Worm (Caenorhabditis elegans) whole organism, young adult: ENCODE data around the gene C25D7.9.

Source experiments
- B0261.1 ChIP-seq: sonication (generic microtip); optimal IDR thresholded peaks from 2 replicates; lab custom pipeline; 2016; ENCODE audit warnings: mild to moderate bottlenecking, missing genetic modification characterization, moderate library complexity, missing compliant biosample characterization
- B0336.3 ChIP-seq: fragments of 200-800 bp; sonication (Bioruptor generic); IDR thresholded peaks from 2 replicates; pipeline ENCODE4 v1.3.6; 2022; ENCODE audit warnings: missing genetic modification characterization, missing compliant biosample characterization
- F22D6.2 ChIP-seq: sonication (generic microtip); optimal IDR thresholded peaks from 2 replicates; lab custom pipeline; 2016; ENCODE audit warnings: mild to moderate bottlenecking, missing genetic modification characterization, missing compliant biosample characterization
- F33H1.4 ChIP-seq: fragments of 200-800 bp; sonication (Bioruptor generic); IDR thresholded peaks from 2 replicates; pipeline ENCODE4 v1.3.6; 2022; ENCODE audit warnings: missing genetic modification reagents, missing genetic modification characterization, missing compliant biosample characterization
- F37B4.10 ChIP-seq: fragments of 200-800 bp; sonication (Bioruptor generic); IDR thresholded peaks from 2 replicates; pipeline ENCODE4 v1.3.6; 2022; ENCODE audit warnings: missing genetic modification characterization, missing compliant biosample characterization
- F57C9.4 ChIP-seq: sonication (generic microtip); optimal IDR thresholded peaks from 2 replicates; lab custom pipeline; 2017; ENCODE audit warnings: mild to moderate bottlenecking, missing genetic modification characterization, missing compliant biosample characterization
- K12H6.12 ChIP-seq: fragments of 200-800 bp; sonication (Bioruptor generic); optimal IDR thresholded peaks from 2 replicates; lab custom pipeline; 2018; ENCODE audit warnings: mild to moderate bottlenecking, missing genetic modification characterization, missing compliant biosample characterization
- T26A5.8 ChIP-seq: sonication (generic microtip); optimal IDR thresholded peaks from 2 replicates; lab custom pipeline; 2016; ENCODE audit warnings: missing genetic modification characterization, missing compliant biosample characterization
- Y53G8AR.9 ChIP-seq: fragments of 200-800 bp; sonication (Bioruptor generic); conservative IDR thresholded peaks from 2 replicates; pipeline ENCODE4 v1.3.6; 2022; ENCODE audit warnings: missing genetic modification reagents, missing genetic modification characterization, missing compliant biosample characterization
- Y67H2A.10 ChIP-seq: fragments of 200-800 bp; sonication (Bioruptor generic); conservative IDR thresholded peaks from 2 replicates; pipeline ENCODE4 v1.3.6; 2022; ENCODE audit warnings: missing genetic modification reagents, missing genetic modification characterization, missing compliant biosample characterization
- ZK185.1 ChIP-seq: sonication (generic microtip); optimal IDR thresholded peaks from 2 replicates; lab custom pipeline; 2016; ENCODE audit warnings: mild to moderate bottlenecking, missing genetic modification characterization, missing compliant biosample characterization; ENCODE audit not compliant: poor library complexity, severe bottlenecking
- ama-1 ChIP-seq, 3 experiments: fragments of 150-350 bp in 1 of 3; sonication (generic microtip) in 2 of 3; optimal IDR thresholded peaks; 2 replicates each; lab custom pipeline; 2014 to 2018; ENCODE audit warnings: missing biosample characterization in 2 of 3, missing genetic modification characterization in 2 of 3, missing genetic modification reagents in 2 of 3
- aptf-2 ChIP-seq: fragments of 200-800 bp; sonication (Bioruptor generic); conservative IDR thresholded peaks from 2 replicates; pipeline ENCODE4 v1.3.6; 2022; ENCODE audit warnings: missing genetic modification reagents, missing genetic modification characterization, missing compliant biosample characterization
- atf-7 ChIP-seq: sonication (generic microtip); optimal IDR thresholded peaks from 2 replicates; lab custom pipeline; 2017; ENCODE audit warnings: mild to moderate bottlenecking, missing genetic modification characterization, missing compliant biosample characterization
- athp-1 ChIP-seq: sonication (generic microtip); optimal IDR thresholded peaks from 2 replicates; lab custom pipeline; 2017; ENCODE audit warnings: mild to moderate bottlenecking, missing genetic modification characterization, missing compliant biosample characterization
- attf-5 ChIP-seq: fragments of 200-800 bp; sonication (Bioruptor generic); optimal IDR thresholded peaks from 2 replicates; lab custom pipeline; 2018; ENCODE audit warnings: mild to moderate bottlenecking, missing genetic modification characterization, missing compliant biosample characterization
- ceh-100 ChIP-seq: fragments of 200-800 bp; sonication (Bioruptor generic); IDR thresholded peaks from 2 replicates; pipeline ENCODE4 v1.3.6; 2022; ENCODE audit warnings: missing genetic modification reagents, missing genetic modification characterization, missing compliant biosample characterization
- ceh-40 ChIP-seq: fragments of 200-800 bp; sonication (Bioruptor generic); IDR thresholded peaks from 2 replicates; pipeline ENCODE4 v1.3.6; 2022; ENCODE audit warnings: missing genetic modification characterization, missing compliant biosample characterization
- ceh-79 ChIP-seq: sonication (generic microtip); optimal IDR thresholded peaks from 2 replicates; lab custom pipeline; 2017; ENCODE audit warnings: mild to moderate bottlenecking, missing genetic modification characterization, missing compliant biosample characterization
- chd-7 ChIP-seq: sonication (generic microtip); optimal IDR thresholded peaks from 2 replicates; lab custom pipeline; 2016; ENCODE audit warnings: mild to moderate bottlenecking, missing genetic modification characterization, moderate library complexity, missing compliant biosample characterization
- dpff-1 ChIP-seq: sonication (generic microtip); optimal IDR thresholded peaks from 2 replicates; lab custom pipeline; 2017; ENCODE audit warnings: mild to moderate bottlenecking, missing genetic modification characterization, missing compliant biosample characterization
- dpl-1 ChIP-seq: fragments of 150-350 bp; optimal IDR thresholded peaks from 2 replicates; lab custom pipeline; 2014; ENCODE audit warnings: missing biosample characterization, missing genetic modification reagents, missing genetic modification characterization
- hsf-1 ChIP-seq: fragments of 200-800 bp; sonication (Bioruptor generic); IDR thresholded peaks from 2 replicates; pipeline ENCODE4 v1.3.6; 2022; ENCODE audit warnings: missing genetic modification reagents, missing genetic modification characterization, missing compliant biosample characterization
- lin-26 ChIP-seq: fragments of 200-800 bp; sonication (Bioruptor generic); IDR thresholded peaks from 2 replicates; pipeline ENCODE4 v1.3.6; 2022; ENCODE audit warnings: missing genetic modification reagents, missing genetic modification characterization, missing compliant biosample characterization
- lin-35 ChIP-seq, 3 experiments: fragments of 150-350 bp in 2 of 3; sonication (generic microtip) in 1 of 3; optimal IDR thresholded peaks; 2 replicates each; lab custom pipeline; 2014 to 2018; ENCODE audit warnings: missing biosample characterization in 3 of 3, missing genetic modification characterization in 3 of 3, missing genetic modification reagents in 3 of 3
- lin-54 ChIP-seq: fragments of 200-800 bp; sonication (Bioruptor generic); optimal IDR thresholded peaks from 2 replicates; lab custom pipeline; 2018; ENCODE audit warnings: mild to moderate bottlenecking, missing genetic modification characterization, missing compliant biosample characterization
- lsl-1 ChIP-seq: fragments of 200-800 bp; sonication (Bioruptor generic); optimal IDR thresholded peaks from 2 replicates; lab custom pipeline; 2018; ENCODE audit warnings: mild to moderate bottlenecking, missing genetic modification characterization, moderate library complexity, missing compliant biosample characterization
- madf-6 ChIP-seq: fragments of 200-800 bp; sonication (Bioruptor generic); IDR thresholded peaks from 2 replicates; pipeline ENCODE4 v1.3.6; 2022; ENCODE audit warnings: missing genetic modification reagents, missing genetic modification characterization, missing compliant biosample characterization
- mcd-1 ChIP-seq: fragments of 200-800 bp; sonication (Bioruptor generic); IDR thresholded peaks from 2 replicates; pipeline ENCODE4 v1.3.6; 2022; ENCODE audit warnings: missing genetic modification reagents, missing genetic modification characterization, missing compliant biosample characterization
- mel-28 ChIP-seq: sonication (generic microtip); optimal IDR thresholded peaks from 2 replicates; lab custom pipeline; 2016; ENCODE audit warnings: borderline replicate concordance, mild to moderate bottlenecking, missing genetic modification characterization, missing compliant biosample characterization
- mes-4 ChIP-seq: sonication (generic microtip); optimal IDR thresholded peaks from 2 replicates; lab custom pipeline; 2016; ENCODE audit warnings: missing genotype, missing genetic modification characterization, missing compliant biosample characterization
- nfyb-1 ChIP-seq: fragments of 200-800 bp; sonication (Bioruptor generic); IDR thresholded peaks from 2 replicates; pipeline ENCODE4 v1.3.6; 2022; ENCODE audit warnings: missing genetic modification reagents, missing genetic modification characterization, missing compliant biosample characterization
- nhr-179 ChIP-seq: sonication (generic microtip); optimal IDR thresholded peaks from 2 replicates; lab custom pipeline; 2016; ENCODE audit warnings: mild to moderate bottlenecking, missing genetic modification characterization, missing compliant biosample characterization
- nhr-90 ChIP-seq: sonication (generic microtip); optimal IDR thresholded peaks from 2 replicates; lab custom pipeline; 2016; ENCODE audit warnings: missing genotype, mild to moderate bottlenecking, missing genetic modification characterization, missing compliant biosample characterization
- rpc-1 ChIP-seq, 2 experiments: fragments of 150-350 bp in 1 of 2; sonication (generic microtip) in 1 of 2; optimal IDR thresholded peaks; 2 replicates each; lab custom pipeline; 2014 to 2018; ENCODE audit warnings: missing biosample characterization in 1 of 2, missing genetic modification characterization in 1 of 2, missing genetic modification reagents in 1 of 2, missing genotype in 1 of 2
- snpc-4 ChIP-seq, 5 experiments: fragments of 150-350 bp in 1 of 5; sonication (generic microtip) in 4 of 5; optimal IDR thresholded peaks; 2 replicates each; lab custom pipeline; 2014 to 2018; ENCODE audit warnings: missing genetic modification characterization in 5 of 5, missing biosample characterization in 3 of 5, antibody characterized with exemption in 2 of 5, mild to moderate bottlenecking in 2 of 5, missing compliant biosample characterization in 2 of 5, missing genotype in 2 of 5, moderate library complexity in 2 of 5, missing genetic modification reagents in 1 of 5
- somi-1 ChIP-seq: fragments of 200-800 bp; sonication (Bioruptor generic); optimal IDR thresholded peaks from 2 replicates; lab custom pipeline; 2018; ENCODE audit warnings: mild to moderate bottlenecking, missing genetic modification characterization, missing compliant biosample characterization
- sptf-2 ChIP-seq: fragments of 200-800 bp; sonication (Bioruptor generic); optimal IDR thresholded peaks from 2 replicates; lab custom pipeline; 2018; ENCODE audit warnings: mild to moderate bottlenecking, missing genetic modification characterization, missing compliant biosample characterization
- zfh-2 ChIP-seq: fragments of 200-800 bp; sonication (Bioruptor generic); conservative IDR thresholded peaks from 2 replicates; pipeline ENCODE4 v1.3.6; 2022; ENCODE audit warnings: missing genetic modification reagents, missing genetic modification characterization, missing compliant biosample characterization
- ztf-18 ChIP-seq: sonication (generic microtip); optimal IDR thresholded peaks from 2 replicates; lab custom pipeline; 2016; ENCODE audit warnings: missing genotype, mild to moderate bottlenecking, missing genetic modification characterization, missing compliant biosample characterization

Gene C25D7.9

ce11 chrV:15054733-15055132 is 10.2 kb upstream of the C25D7.9 start:
- no peak for TF ChIP-seq Y67H2A.10 (GFP tag; lab: Robert Waterston, UW)
- no peak for TF ChIP-seq attf-5 (GFP tag; lab: Kevin White, UChicago)
- no peak for TF ChIP-seq mcd-1 (GFP tag; lab: Robert Waterston, UW)
- no peak for TF ChIP-seq nhr-90
- TF ChIP-seq F33H1.4 (GFP tag; lab: Robert Waterston, UW): no peak
- TF ChIP-seq rpc-1 (optimal IDR thresholded peaks at IDR 0.05; lab: Kevin White, UChicago): no peak
- TF ChIP-seq rpc-1 (tag; optimal IDR thresholded peaks at IDR 0.05; lab: Kevin White, UChicago): no peak
- no peak for TF ChIP-seq lin-54 (GFP tag; lab: Kevin White, UChicago)
- no peak for TF ChIP-seq dpl-1 (GFP tag; lab: Kevin White, UChicago)
- no peak for TF ChIP-seq F22D6.2
- no peak for TF ChIP-seq K12H6.12 (tag; lab: Kevin White, UChicago)
- no peak for TF ChIP-seq snpc-4 (GFP tag; optimal IDR thresholded peaks at IDR 0.05; lab: Kevin White, UChicago)
- TF ChIP-seq snpc-4 (tag; optimal IDR thresholded peaks at IDR 0.05; lab: Kevin White, UChicago): no peak
- no peak for TF ChIP-seq mes-4
- no peak for TF ChIP-seq mel-28 (tag; lab: Kevin White, UChicago)
- no peak for TF ChIP-seq ceh-100 (GFP tag; lab: Robert Waterston, UW)
- TF ChIP-seq F57C9.4 (tag; lab: Kevin White, UChicago): no peak
- TF ChIP-seq ceh-79 (tag; lab: Kevin White, UChicago): no peak

- TF ChIP-seq lsl-1 (GFP tag; lab: Kevin White, UChicago) (no peak), madf-6 (GFP tag; lab: Robert Waterston, UW) (peak; percentile 7; the same call in 1 of the 2 replicates)
Observed at ce11 chrV:15055873-15056272, 9.1 kb upstream of the C25D7.9 start, which contains the start of gene C25D7.16. Gene C25D7.16, plus strand, starts transcription at chrV:15056173.

- TF ChIP-seq athp-1 (tag; lab: Kevin White, UChicago) (no peak), lin-26 (peak; percentile 76), madf-6 (GFP tag; lab: Robert Waterston, UW) (peak; percentile 59), lin-54 (GFP tag; lab: Kevin White, UChicago) (peak; percentile 12), B0336.3 (GFP tag; lab: Robert Waterston, UW) (peak; percentile 61), dpff-1 (tag; lab: Kevin White, UChicago) (no peak), chd-7 (tag; lab: Kevin White, UChicago) (peak; percentile 25), snpc-4 (GFP tag; optimal IDR thresholded peaks at IDR 0.05; lab: Kevin White, UChicago) (no peak), snpc-4 (tag; optimal IDR thresholded peaks at IDR 0.05; lab: Kevin White, UChicago) (no peak), ZK185.1 (no peak), hsf-1 (GFP tag; lab: Robert Waterston, UW) (0 out of 2 replicates have a peak, but pooled peaks have one; percentile 53), ceh-40 (GFP tag; lab: Robert Waterston, UW) (no peak)
- TF ChIP-seq, all 124 proteins: peak for 6
Observed at ce11 chrV:15056346-15056839, 8.5 kb upstream of the C25D7.9 start.

- TF ChIP-seq nhr-179 (tag; lab: Kevin White, UChicago) (no peak), sptf-2 (GFP tag; lab: Kevin White, UChicago) (no peak), somi-1 (GFP tag; lab: Kevin White, UChicago) (no peak), zfh-2 (no peak), ztf-18 (tag; lab: Kevin White, UChicago) (no peak), lin-35 (GFP tag; optimal IDR thresholded peaks at IDR 0.05; lab: Kevin White, UChicago) (no peak), F37B4.10 (GFP tag; lab: Robert Waterston, UW) (no peak), aptf-2 (no peak), Y53G8AR.9 (no peak), ceh-79 (tag; lab: Kevin White, UChicago) (no peak), hsf-1 (GFP tag; lab: Robert Waterston, UW) (no peak), atf-7 (no peak), T26A5.8 (tag; lab: Kevin White, UChicago) (no peak), ama-1 (optimal IDR thresholded peaks at IDR 0.05; lab: Kevin White, UChicago) (no peak), ama-1 (GFP tag; optimal IDR thresholded peaks at IDR 0.05; lab: Kevin White, UChicago) (no peak), B0261.1 (no peak), nfyb-1 (GFP tag; lab: Robert Waterston, UW) (no peak), F33H1.4 (GFP tag; lab: Robert Waterston, UW) (no peak)
Observed at ce11 chrV:15057724-15058123, 7.2 kb upstream of the C25D7.9 start.
